Fruit fly (Drosophila melanogaster): ENCODE measurements around the gene Papst2.
A peak's percentile ranks its signal among the peaks of the same experiment; 100 is the strongest.

The Papst2 gene

DNA sequence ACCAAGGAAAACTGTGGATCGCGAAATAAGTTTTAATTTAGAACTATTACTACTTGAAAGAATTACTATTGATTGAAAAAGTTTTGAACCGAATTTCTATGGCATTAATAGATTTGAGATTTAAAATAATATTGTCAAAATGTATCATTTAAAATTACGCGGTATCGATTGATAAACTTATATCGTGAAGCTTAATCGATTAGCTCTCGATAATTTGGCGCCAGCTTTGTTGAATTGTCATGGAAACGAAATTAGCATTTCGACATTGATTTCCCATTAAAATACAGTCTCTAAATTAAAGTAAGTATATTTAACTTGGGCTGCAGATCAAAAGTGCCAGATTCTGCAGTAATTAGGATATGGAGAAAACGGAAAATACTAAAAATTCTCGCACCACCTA is 15.3 kb upstream of the Papst2 start, which contains the start of gene CG7730:
CG7730 (plus strand) TSS at position 206 of the 400 bp plus-strand sequence.
- TF ChIP-seq CG34422 (GFP tag; IDR thresholded peaks at IDR 0.05): no peak
- TF ChIP-seq mld (GFP tag; IDR thresholded peaks at IDR 0.05; ENCODE audit: partially characterized antibody): peak; percentile 64; the same call in 2 of the 3 replicates
- no peak for TF ChIP-seq wek (GFP tag; optimal IDR thresholded peaks at IDR 0.05)
- no peak for TF ChIP-seq CG11723 (GFP tag; optimal IDR thresholded peaks at IDR 0.05)
- TF ChIP-seq E2f2 (GFP tag; IDR thresholded peaks at IDR 0.05): peak; percentile 86
- peak; percentile 61 for TF ChIP-seq Dref (GFP tag; IDR thresholded peaks at IDR 0.05)
- TF ChIP-seq Bgb (GFP tag; IDR thresholded peaks at IDR 0.05; ENCODE audit: partially characterized antibody): peak; percentile 55; the same call in 1 of the 2 replicates
- peak; percentile 55; the same call in 2 of the 3 replicates for TF ChIP-seq CG14860 (GFP tag; IDR thresholded peaks at IDR 0.05; ENCODE audit: partially characterized antibody)
- peak; percentile 16; the same call in 1 of the 2 replicates for TF ChIP-seq ato (GFP tag; IDR thresholded peaks at IDR 0.05; ENCODE audit: partially characterized antibody)
- no peak for TF ChIP-seq Hr51 (GFP tag; optimal IDR thresholded peaks at IDR 0.05)
- peak; percentile 38 for TF ChIP-seq BEAF-32 (GFP tag; optimal IDR thresholded peaks at IDR 0.05)
- TF ChIP-seq CG3726 (GFP tag; IDR thresholded peaks at IDR 0.05): no peak
- TF ChIP-seq hbn (GFP tag; IDR thresholded peaks at IDR 0.05; ENCODE audit: partially characterized antibody): peak; percentile 58; the same call in 1 of the 2 replicates
- TF ChIP-seq CG13287 (GFP tag; IDR thresholded peaks at IDR 0.05; ENCODE audit: partially characterized antibody): peak; percentile 76
- no peak for TF ChIP-seq CG7745 (tag; optimal IDR thresholded peaks at IDR 0.05)
- 0 out of 2 replicates have a peak, but pooled peaks have one; percentile 45 for TF ChIP-seq unc-4 (GFP tag; IDR thresholded peaks at IDR 0.05; ENCODE audit: partially characterized antibody)
- TF ChIP-seq Opbp (GFP tag; IDR thresholded peaks at IDR 0.05; ENCODE audit: partially characterized antibody): peak; percentile 63; the same call in 2 of the 3 replicates
- peak; percentile 81 for TF ChIP-seq Dp (GFP tag; optimal IDR thresholded peaks at IDR 0.05)
- TF ChIP-seq CG34224 (GFP tag; IDR thresholded peaks at IDR 0.05; ENCODE audit: partially characterized antibody): peak; percentile 72
- peak; percentile 29 for TF ChIP-seq CG2116 (GFP tag; optimal IDR thresholded peaks at IDR 0.05)
- TF ChIP-seq CG16813 (GFP tag; IDR thresholded peaks at IDR 0.05; ENCODE audit: partially characterized antibody): peak; percentile 40; the same call in 1 of the 3 replicates
- TF ChIP-seq zen2 (GFP tag; IDR thresholded peaks at IDR 0.05; ENCODE audit: partially characterized antibody): peak; percentile 79
- TF ChIP-seq CG15011 (GFP tag; optimal IDR thresholded peaks at IDR 0.05): no peak
- peak; percentile 57 for TF ChIP-seq vnd (GFP tag; IDR thresholded peaks at IDR 0.05; ENCODE audit: partially characterized antibody)
- peak; percentile 48; the same call in 1 of the 3 replicates for TF ChIP-seq CG7963 (GFP tag; IDR thresholded peaks at IDR 0.05; ENCODE audit: partially characterized antibody)
- TF ChIP-seq pzg (GFP tag; optimal IDR thresholded peaks at IDR 0.05): peak; percentile 2
- peak; percentile 75 for TF ChIP-seq HLH4C (GFP tag; IDR thresholded peaks at IDR 0.05; ENCODE audit: partially characterized antibody)
- TF ChIP-seq bbx (GFP tag; IDR thresholded peaks at IDR 0.05; ENCODE audit: partially characterized antibody): peak; percentile 58; the same call in 1 of the 2 replicates
- TF ChIP-seq CG10431 (GFP tag; optimal IDR thresholded peaks at IDR 0.05): no peak
- peak; percentile 18; the same call in 1 of the 3 replicates for TF ChIP-seq knrl (GFP tag; IDR thresholded peaks at IDR 0.05; ENCODE audit: partially characterized antibody)
- TF ChIP-seq BtbVII (GFP tag; optimal IDR thresholded peaks at IDR 0.05): no peak
- no peak for TF ChIP-seq CG11695 (GFP tag; IDR thresholded peaks at IDR 0.05)
- no peak for TF ChIP-seq Hey (tag; optimal IDR thresholded peaks at IDR 0.05)
- no peak for TF ChIP-seq dm (GFP tag; optimal IDR thresholded peaks at IDR 0.05)
- no peak for TF ChIP-seq ap (GFP tag; IDR thresholded peaks at IDR 0.05)
- TF ChIP-seq CG6791 (GFP tag; IDR thresholded peaks at IDR 0.05; ENCODE audit: partially characterized antibody): peak; percentile 75
- no peak for TF ChIP-seq Hr3 (GFP tag; optimal IDR thresholded peaks at IDR 0.05)
- TF ChIP-seq twi (tag; optimal IDR thresholded peaks at IDR 0.05): no peak
- no peak for TF ChIP-seq zf30C (GFP tag; optimal IDR thresholded peaks at IDR 0.05)
- TF ChIP-seq ems (GFP tag; optimal IDR thresholded peaks at IDR 0.05): no peak
- 0 out of 2 replicates have a peak, but pooled peaks have one; percentile 50 for TF ChIP-seq sna (GFP tag; IDR thresholded peaks at IDR 0.05; ENCODE audit: partially characterized antibody)
- TF ChIP-seq amos (GFP tag; IDR thresholded peaks at IDR 0.05; ENCODE audit: partially characterized antibody): peak; percentile 47; the same call in 1 of the 2 replicates
- TF ChIP-seq tna (GFP tag; IDR thresholded peaks at IDR 0.05; ENCODE audit: partially characterized antibody): peak; percentile 71
- peak; percentile 71 for TF ChIP-seq Dll (GFP tag; IDR thresholded peaks at IDR 0.05; ENCODE audit: partially characterized antibody)
- TF ChIP-seq Sry-δ (GFP tag; optimal IDR thresholded peaks at IDR 0.05): peak; percentile 6
- peak; percentile 60 for TF ChIP-seq Scr (GFP tag; IDR thresholded peaks at IDR 0.05; ENCODE audit: partially characterized antibody)

Data from whole organism, embryonic.